Fruit fly (Drosophila melanogaster): ENCODE measurements around the gene Ddx56.

The Ddx56 gene

DNA sequence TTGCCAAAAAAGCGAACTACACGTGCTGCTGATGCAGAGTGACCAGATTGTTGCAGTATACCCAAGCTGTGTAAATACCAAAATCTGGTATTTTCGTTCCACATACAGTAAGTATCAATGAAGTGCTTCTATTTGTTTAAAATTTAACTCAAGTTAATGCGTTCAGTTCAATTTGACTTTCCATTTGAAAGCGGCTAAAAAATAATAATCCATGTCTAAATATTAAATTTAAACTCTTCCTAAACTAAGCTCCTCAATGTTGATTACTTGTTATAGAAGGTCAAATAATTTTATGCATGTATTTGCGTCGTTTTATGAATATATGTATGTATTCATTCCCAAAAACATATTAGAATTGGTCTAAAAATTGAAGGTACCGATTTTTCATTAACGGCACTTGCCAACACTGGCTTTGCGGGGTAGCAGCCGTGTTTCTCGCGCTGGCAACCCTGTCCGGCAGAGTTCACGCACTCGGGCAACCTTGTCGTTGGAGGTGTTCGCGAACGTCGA is 37.9 kb downstream of the Ddx56 start, which contains the start of the genes peng and sol (continued):
- TF ChIP-seq ewg (GFP tag; optimal IDR thresholded peaks at IDR 0.05) (peak; percentile 47), otp (GFP tag; IDR thresholded peaks at IDR 0.05) (no peak), tin (GFP tag; optimal IDR thresholded peaks at IDR 0.05) (peak; percentile 59), zen (tag; optimal IDR thresholded peaks at IDR 0.05) (peak; percentile 40), D19B (GFP tag; optimal IDR thresholded peaks at IDR 0.05) (peak; percentile 42), CG12769 (tag; optimal IDR thresholded peaks at IDR 0.05) (no peak), Sry-β (GFP tag; optimal IDR thresholded peaks at IDR 0.05) (no peak), Rx (GFP tag; IDR thresholded peaks at IDR 0.05) (peak; percentile 22; the same call in 1 of the 2 replicates), CG6813 (GFP tag; optimal IDR thresholded peaks at IDR 0.05) (peak; percentile 30), fd96Cb (tag; optimal IDR thresholded peaks at IDR 0.05) (peak; percentile 63), CG17359 (tag; optimal IDR thresholded peaks at IDR 0.05) (peak; percentile 60), ara (GFP tag; IDR thresholded peaks at IDR 0.05) (peak; percentile 48; the same call in 1 of the 2 replicates), Hey (tag; optimal IDR thresholded peaks at IDR 0.05) (no peak), CG17829 (tag; optimal IDR thresholded peaks at IDR 0.05) (peak; percentile 54), Ada2b (GFP tag; IDR thresholded peaks at IDR 0.05) (peak; percentile 59), CG7987 (GFP tag; optimal IDR thresholded peaks at IDR 0.05) (peak; percentile 15), Hsf (GFP tag; optimal IDR thresholded peaks at IDR 0.05) (peak; percentile 88), ken (GFP tag; IDR thresholded peaks at IDR 0.05) (0 out of 3 replicates have a peak, but pooled peaks have one; percentile 38), caup (GFP tag; optimal IDR thresholded peaks at IDR 0.05; ENCODE audit: severe bottlenecking) (peak; percentile 56), Awh (GFP tag; IDR thresholded peaks at IDR 0.05) (no peak), CG10209 (GFP tag; optimal IDR thresholded peaks at IDR 0.05) (peak; percentile 74), Ssrp (tag; optimal IDR thresholded peaks at IDR 0.05) (peak; percentile 59), CG15073 (GFP tag; optimal IDR thresholded peaks at IDR 0.05) (no peak), tio (GFP tag; optimal IDR thresholded peaks at IDR 0.05) (no peak), mld (GFP tag; IDR thresholded peaks at IDR 0.05; ENCODE audit: partially characterized antibody) (no peak), Fer1 (GFP tag; optimal IDR thresholded peaks at IDR 0.05) (peak; percentile 72), CG10462 (GFP tag; optimal IDR thresholded peaks at IDR 0.05) (peak; percentile 79), CG8089 (GFP tag; optimal IDR thresholded peaks at IDR 0.05) (peak; percentile 31), CG4360 (GFP tag; IDR thresholded peaks at IDR 0.05) (no peak), CG42726 (GFP tag; IDR thresholded peaks at IDR 0.05; ENCODE audit: partially characterized antibody) (no peak), nau (GFP tag; optimal IDR thresholded peaks at IDR 0.05) (no peak), bowl (GFP tag; IDR thresholded peaks at IDR 0.05) (no peak), CG1024 (GFP tag; IDR thresholded peaks at IDR 0.05) (no peak), PHDP (tag; optimal IDR thresholded peaks at IDR 0.05) (peak; percentile 66), hkb (optimal IDR thresholded peaks at IDR 0.05) (peak; percentile 63), hkb (GFP tag; IDR thresholded peaks at IDR 0.05) (no peak; the same call in 1 of the 2 replicates), CG12236 (GFP tag; optimal IDR thresholded peaks at IDR 0.05) (peak; percentile 19), Nf-YC (tag; optimal IDR thresholded peaks at IDR 0.05) (peak; percentile 48), CG6254 (GFP tag; optimal IDR thresholded peaks at IDR 0.05) (no peak), CG11247 (GFP tag; IDR thresholded peaks at IDR 0.05) (peak; percentile 64; the same call in 1 of the 2 replicates), Doc3 (GFP tag; IDR thresholded peaks at IDR 0.05; ENCODE audit: partially characterized antibody) (no peak), MBD-R2 (GFP tag; IDR thresholded peaks at IDR 0.05) (no peak; the same call in 1 of the 2 replicates), CrebB (tag; optimal IDR thresholded peaks at IDR 0.05) (no peak), CG10959 (GFP tag; IDR thresholded peaks at IDR 0.05) (no peak), CG17912 (GFP tag; optimal IDR thresholded peaks at IDR 0.05) (no peak), Optix (GFP tag; IDR thresholded peaks at IDR 0.05) (no peak), Xrp1 (GFP tag; IDR thresholded peaks at IDR 0.05) (peak; percentile 56), br (optimal IDR thresholded peaks at IDR 0.05) (no peak), lab (GFP tag; optimal IDR thresholded peaks at IDR 0.05) (no peak), CG31441 (GFP tag; IDR thresholded peaks at IDR 0.05) (peak; percentile 71; the same call in 1 of the 2 replicates)
